Worm (Caenorhabditis elegans) whole organism, L3 larva: ENCODE data around the gene F46C5.9.

Experiments used
- ZK546.5 ChIP-seq: sonication (generic microtip); optimal IDR thresholded peaks from 2 replicates; lab custom pipeline; 2017; ENCODE audit warnings: missing biosample characterization, missing genetic modification characterization
- ceh-82 ChIP-seq: fragments of 150-350 bp; optimal IDR thresholded peaks from 2 replicates; lab custom pipeline; 2014; ENCODE audit warnings: missing biosample characterization, missing genetic modification characterization
- elt-1 ChIP-seq: fragments of 150-350 bp; optimal IDR thresholded peaks from 2 replicates; lab custom pipeline; 2014; ENCODE audit warnings: missing biosample characterization, missing genetic modification characterization
- elt-2 ChIP-seq: sonication (generic microtip); optimal IDR thresholded peaks from 2 replicates; lab custom pipeline; 2016; ENCODE audit warnings: missing genetic modification reagents, mild to moderate bottlenecking, missing genetic modification characterization, missing compliant biosample characterization
- elt-3 ChIP-seq, 3 experiments: fragments of 150-350 bp in 1 of 3; sonication (generic microtip) in 2 of 3; optimal IDR thresholded peaks; 2 replicates in 2 of 3; 4 replicates in 1 of 3; lab custom pipeline; 2014 to 2017; ENCODE audit warnings: missing biosample characterization in 3 of 3, missing genetic modification characterization in 3 of 3
- eor-1 ChIP-seq, 2 experiments: fragments of 150-350 bp; optimal IDR thresholded peaks; 2 replicates each; lab custom pipeline; 2014 to 2018; ENCODE audit warnings: missing biosample characterization in 2 of 2, missing genetic modification characterization in 2 of 2
- fkh-10 ChIP-seq: sonication (generic microtip); optimal IDR thresholded peaks from 2 replicates; lab custom pipeline; 2017; ENCODE audit warnings: missing biosample characterization, missing genetic modification reagents, missing genetic modification characterization
- lsy-12 ChIP-seq: sonication (generic microtip); optimal IDR thresholded peaks from 2 replicates; lab custom pipeline; 2016; ENCODE audit warnings: mild to moderate bottlenecking, missing genetic modification characterization, missing compliant biosample characterization
- nhr-67 ChIP-seq: fragments of 150-350 bp; optimal IDR thresholded peaks from 2 replicates; lab custom pipeline; 2014; ENCODE audit warnings: missing biosample characterization, missing genetic modification characterization
- nhr-76 ChIP-seq: fragments of 150-350 bp; sonication (generic microtip); optimal IDR thresholded peaks from 5 replicates; lab custom pipeline; 2014; ENCODE audit warnings: missing biosample characterization, missing genetic modification characterization
- nhr-77 ChIP-seq: fragments of 150-350 bp; optimal IDR thresholded peaks from 2 replicates; lab custom pipeline; 2014; ENCODE audit warnings: missing biosample characterization, missing genetic modification characterization
- pha-4 ChIP-seq: fragments of 150-350 bp; optimal IDR thresholded peaks from 2 replicates; lab custom pipeline; 2014; ENCODE audit warnings: missing biosample characterization, missing genetic modification reagents, missing genetic modification characterization
- unc-39 ChIP-seq: sonication (generic microtip); optimal IDR thresholded peaks from 4 replicates; lab custom pipeline; 2017; ENCODE audit warnings: missing biosample characterization, missing genetic modification characterization
- zag-1 ChIP-seq: fragments of 150-350 bp; optimal IDR thresholded peaks from 2 replicates; lab custom pipeline; 2014; ENCODE audit warnings: missing biosample characterization, missing genetic modification characterization
- ztf-4 ChIP-seq: fragments of 150-350 bp; optimal IDR thresholded peaks from 2 replicates; lab custom pipeline; 2014; ENCODE audit warnings: missing biosample characterization, missing genetic modification characterization

F46C5.9 gene

ce11 chrII:8764332-8764731 lies 46.2 kb downstream of the F46C5.9 start:
- TF ChIP-seq zag-1 (tag; lab: Kevin White, UChicago), result no peak
- TF ChIP-seq fkh-10, result no peak
- TF ChIP-seq, all 47 proteins: peak for 0

DNA sequence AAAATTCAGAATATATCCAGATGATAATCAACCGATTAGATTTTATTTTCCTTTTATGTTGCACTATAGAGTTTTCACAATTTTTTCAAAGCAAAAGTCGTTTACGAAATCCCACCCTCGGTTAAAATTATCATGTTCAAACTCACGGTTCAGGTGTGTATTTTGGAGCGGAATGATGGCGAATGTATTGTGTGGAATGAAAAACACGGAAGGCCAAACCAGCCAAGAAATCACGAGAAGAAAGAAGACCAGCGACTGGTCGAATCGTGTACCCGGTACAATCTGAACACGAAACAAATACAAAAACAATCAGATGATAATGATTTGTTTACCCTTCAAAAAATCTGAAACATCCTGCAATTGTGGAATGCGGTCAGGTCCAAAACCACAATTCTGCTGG lies 47.2 kb downstream of the F46C5.9 start:
- TF ChIP-seq eor-1 (tag; optimal IDR thresholded peaks at IDR 0.05; lab: Kevin White, UChicago), result no peak
- no peak for TF ChIP-seq nhr-76 (tag; lab: Kevin White, UChicago)
- no peak for TF ChIP-seq ZK546.5
- TF ChIP-seq elt-3 (tag; optimal IDR thresholded peaks at IDR 0.05; lab: Kevin White, UChicago), result no peak
- TF ChIP-seq, all 47 proteins: peak for 0

DNA sequence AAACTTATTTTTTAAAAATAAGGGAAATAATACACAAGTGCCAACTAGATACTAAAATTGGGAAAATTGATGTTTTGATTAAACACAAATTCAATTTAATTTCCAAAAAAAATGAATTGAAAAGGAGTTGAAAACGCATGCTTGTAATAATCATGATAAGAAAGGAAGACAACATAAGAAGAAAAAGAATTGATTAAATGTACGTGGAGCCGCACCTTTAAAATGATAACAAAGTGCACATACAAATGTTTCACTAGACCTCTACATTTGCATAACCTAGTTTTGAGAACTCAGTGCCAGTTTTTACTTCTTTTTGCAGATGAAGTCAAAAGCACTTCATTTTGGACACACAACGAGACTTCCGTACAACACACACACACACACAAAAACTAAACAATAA lies 48.8 kb downstream of the F46C5.9 start:
- no peak for TF ChIP-seq nhr-67 (tag; lab: Kevin White, UChicago)
- no peak for TF ChIP-seq elt-1 (tag; lab: Kevin White, UChicago)
- TF ChIP-seq elt-2, result peak; percentile 56
- TF ChIP-seq pha-4 (tag; lab: Kevin White, UChicago), result peak; percentile 20
- TF ChIP-seq, all 47 proteins: peak for 2

DNA sequence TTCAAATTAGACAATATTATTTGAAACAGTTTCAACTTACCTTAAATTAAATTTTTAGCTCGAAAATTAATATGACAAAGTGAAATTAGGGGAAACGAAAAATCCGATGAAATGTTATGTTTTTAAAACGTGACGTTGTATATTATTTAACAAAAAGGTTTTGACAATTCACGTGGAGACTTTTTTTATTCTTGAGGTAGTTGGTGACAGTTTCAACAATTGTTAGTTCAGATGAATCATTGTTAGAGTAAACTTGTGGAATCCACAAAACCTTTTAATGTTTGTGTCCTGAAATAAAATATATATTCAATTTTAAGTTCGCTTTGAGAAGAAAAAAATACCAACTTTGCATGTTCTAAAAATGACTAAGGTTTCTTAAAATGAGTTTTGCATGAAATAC lies 51.0 kb downstream of the F46C5.9 start, which contains the start of gene fut-1:
TSS of gene fut-1 (minus strand) at position 101 of the 400 bp plus-strand sequence.
- TF ChIP-seq lsy-12 (tag; lab: Kevin White, UChicago) (no peak), ztf-4 (tag; lab: Kevin White, UChicago) (no peak), ceh-82 (tag; lab: Kevin White, UChicago) (no peak), unc-39 (tag; lab: Kevin White, UChicago) (no peak), nhr-77 (tag; lab: Kevin White, UChicago) (no peak)
